Fruit fly (Drosophila melanogaster): ENCODE data around the gene Pig1.

dm6 chrX:3273557-3273956 lies 24.5 kb upstream of the Pig1 start:
- TF ChIP-seq CG6808 (GFP tag; optimal IDR thresholded peaks at IDR 0.05): no peak
- TF ChIP-seq pdm3 (GFP tag; optimal IDR thresholded peaks at IDR 0.05): no peak
- no peak for TF ChIP-seq CG10669 (GFP tag; optimal IDR thresholded peaks at IDR 0.05)
- TF ChIP-seq dac (GFP tag; optimal IDR thresholded peaks at IDR 0.05): no peak
- TF ChIP-seq topi (GFP tag; optimal IDR thresholded peaks at IDR 0.05): no peak
